Fruit fly (Drosophila melanogaster) whole organism, embryonic: Measurements from ENCODE around the gene amrt.

Experiments
- Aef1 ChIP-seq: fragments of 200-800 bp; sonication (Bioruptor generic); IDR thresholded peaks from 3 replicates; pipeline ENCODE4 v1.3.6; 2022; ENCODE audit warnings: missing biosample characterization, missing genetic modification characterization
- Asciz ChIP-seq: fragments of 200-800 bp; sonication (Bioruptor generic); optimal IDR thresholded peaks from 2 replicates; lab custom pipeline; 2017; ENCODE audit warnings: missing biosample characterization, mild to moderate bottlenecking, missing genetic modification characterization, missing genetic modification reagents
- Atf6 ChIP-seq: fragments of 200-800 bp; sonication (Bioruptor generic); IDR thresholded peaks from 2 replicates; pipeline ENCODE4 v1.3.6; 2022; ENCODE audit warnings: missing biosample characterization, missing genetic modification characterization
- BEAF-32 ChIP-seq: fragments of 200-800 bp; sonication (Bioruptor generic); optimal IDR thresholded peaks from 3 replicates; lab custom pipeline; 2017; ENCODE audit warnings: missing biosample characterization, missing genetic modification characterization, mild to moderate bottlenecking, moderate library complexity, missing genetic modification reagents
- CG10274 ChIP-seq: fragments of 200-800 bp; sonication (Bioruptor generic); optimal IDR thresholded peaks from 3 replicates; lab custom pipeline; 2017; ENCODE audit warnings: missing biosample characterization, mild to moderate bottlenecking, missing genetic modification characterization
- CG10959 ChIP-seq: fragments of 200-800 bp; sonication (Bioruptor generic); IDR thresholded peaks from 2 replicates; pipeline ENCODE4 v1.3.6; 2022; ENCODE audit warnings: missing biosample characterization, missing genetic modification characterization
- CG14710 ChIP-seq: fragments of 200-800 bp; sonication (Bioruptor generic); optimal IDR thresholded peaks from 3 replicates; lab custom pipeline; 2019; ENCODE audit warnings: missing biosample characterization, mild to moderate bottlenecking, missing genetic modification characterization, moderate library complexity
- CG15479 ChIP-seq: fragments of 200-800 bp; sonication (Bioruptor generic); optimal IDR thresholded peaks from 3 replicates; lab custom pipeline; 2019; ENCODE audit warnings: missing biosample characterization, mild to moderate bottlenecking, missing genetic modification characterization, moderate library complexity
- CG17186 ChIP-seq: fragments of 200-800 bp; sonication (Bioruptor generic); optimal IDR thresholded peaks from 3 replicates; lab custom pipeline; 2017; ENCODE audit warnings: missing biosample characterization, missing genetic modification reagents, missing genetic modification characterization
- CG7556 ChIP-seq: fragments of 200-800 bp; sonication (Bioruptor generic); optimal IDR thresholded peaks from 2 replicates; lab custom pipeline; 2017; ENCODE audit warnings: missing biosample characterization, mild to moderate bottlenecking, missing genetic modification characterization
- CG7987 ChIP-seq: fragments of 200-800 bp; sonication (Bioruptor generic); optimal IDR thresholded peaks from 2 replicates; lab custom pipeline; 2018; ENCODE audit warnings: missing biosample characterization, mild to moderate bottlenecking, missing genetic modification characterization, moderate library complexity
- CG8924 ChIP-seq: fragments of 200-800 bp; optimal IDR thresholded peaks from 3 replicates; lab custom pipeline; 2019; ENCODE audit warnings: missing biosample characterization, mild to moderate bottlenecking, missing genetic modification characterization, moderate library complexity
- D19B ChIP-seq: fragments of 200-800 bp; sonication (Bioruptor generic); optimal IDR thresholded peaks from 2 replicates; lab custom pipeline; 2017; ENCODE audit warnings: missing biosample characterization, mild to moderate bottlenecking, missing genetic modification characterization
- Dbx ChIP-seq: fragments of 200-800 bp; sonication (Bioruptor generic); IDR thresholded peaks from 3 replicates; pipeline ENCODE4 v1.3.6; 2022; ENCODE audit warnings: missing biosample characterization, missing genetic modification characterization
- E2f1 ChIP-seq: fragments of 200-800 bp; sonication (Bioruptor generic); IDR thresholded peaks from 2 replicates; pipeline ENCODE4 v1.3.6; 2022; ENCODE audit warnings: missing biosample characterization, missing genetic modification characterization
- ERR ChIP-seq: fragments of 200-800 bp; sonication (Bioruptor generic); optimal IDR thresholded peaks from 2 replicates; lab custom pipeline; 2016; ENCODE audit warnings: missing biosample characterization, missing genetic modification characterization
- Eip74EF ChIP-seq, 2 experiments: fragments of 200-800 bp in 1 of 2; fragments of >200 bp in 1 of 2; sonication (Bioruptor generic) in 1 of 2; optimal IDR thresholded peaks; 2 replicates each; lab custom pipeline; 2017 to 2019; ENCODE audit warnings: missing biosample characterization in 2 of 2, missing genetic modification characterization in 2 of 2, mild to moderate bottlenecking in 1 of 2, moderate library complexity in 1 of 2
- Fer3 ChIP-seq: fragments of 200-800 bp; sonication (Bioruptor generic); optimal IDR thresholded peaks from 2 replicates; lab custom pipeline; 2018; ENCODE audit warnings: missing biosample characterization, mild to moderate bottlenecking, missing genetic modification characterization, moderate library complexity
- HmgZ ChIP-seq: fragments of 200-800 bp; sonication (Bioruptor generic); optimal IDR thresholded peaks from 2 replicates; lab custom pipeline; 2018; ENCODE audit warnings: missing biosample characterization, mild to moderate bottlenecking, missing genetic modification characterization
- Lim3 ChIP-seq: fragments of 200-800 bp; sonication (Bioruptor generic); IDR thresholded peaks from 2 replicates; pipeline ENCODE4 v1.3.6; 2022; ENCODE audit warnings: missing biosample characterization, missing genetic modification characterization
- Oli ChIP-seq: fragments of 200-800 bp; sonication (Bioruptor generic); optimal IDR thresholded peaks from 2 replicates; lab custom pipeline; 2018; ENCODE audit warnings: missing biosample characterization, mild to moderate bottlenecking, missing genetic modification characterization, moderate library complexity
- Poxn ChIP-seq: fragments of 200-800 bp; sonication (Bioruptor generic); IDR thresholded peaks from 2 replicates; pipeline ENCODE4 v1.3.6; 2022; ENCODE audit warnings: missing biosample characterization, missing genetic modification characterization
- Sry-δ ChIP-seq: fragments of 200-800 bp; sonication (Bioruptor generic); optimal IDR thresholded peaks from 2 replicates; lab custom pipeline; 2016; ENCODE audit warnings: missing biosample characterization, missing genetic modification characterization
- Ssrp ChIP-seq: fragments of 200-800 bp; sonication (Bioruptor generic); optimal IDR thresholded peaks from 2 replicates; lab custom pipeline; 2018; ENCODE audit warnings: missing biosample characterization, mild to moderate bottlenecking, missing genetic modification characterization, moderate library complexity
- Stat92E ChIP-seq, 3 experiments: fragments of >200 bp in 2 of 3; fragments of 200-800 bp in 1 of 3; sonication (Bioruptor generic) in 1 of 3; optimal IDR thresholded peaks; 2 replicates each; lab custom pipeline; 2017 to 2019; ENCODE audit warnings: missing biosample characterization in 3 of 3, missing genetic modification characterization in 3 of 3, mild to moderate bottlenecking in 1 of 3, moderate library complexity in 1 of 3
- amos ChIP-seq: fragments of 200-800 bp; sonication (Bioruptor generic); IDR thresholded peaks from 2 replicates; pipeline ENCODE4 v1.3.6; 2022; ENCODE audit warnings: missing biosample characterization, missing genetic modification characterization; ENCODE audit not compliant: partially characterized antibody
- ash1 ChIP-seq: fragments of 200-800 bp; sonication (Bioruptor generic); optimal IDR thresholded peaks from 2 replicates; lab custom pipeline; 2018; ENCODE audit warnings: missing biosample characterization, mild to moderate bottlenecking, missing genetic modification characterization
- bigmax ChIP-seq: fragments of 200-800 bp; sonication (Bioruptor generic); optimal IDR thresholded peaks from 2 replicates; lab custom pipeline; 2018; ENCODE audit warnings: missing biosample characterization, mild to moderate bottlenecking, missing genetic modification characterization
- cas ChIP-seq: fragments of 200-800 bp; sonication (Bioruptor generic); IDR thresholded peaks from 2 replicates; pipeline ENCODE4 v1.3.6; 2022; ENCODE audit warnings: missing biosample characterization, missing genetic modification characterization
- caup ChIP-seq: fragments of 200-800 bp; sonication (Bioruptor generic); optimal IDR thresholded peaks from 3 replicates; lab custom pipeline; 2017; ENCODE audit warnings: missing biosample characterization, mild to moderate bottlenecking, missing genetic modification characterization, moderate library complexity; ENCODE audit not compliant: severe bottlenecking
- chinmo ChIP-seq: fragments of 200-800 bp; sonication (Bioruptor generic); IDR thresholded peaks from 4 replicates; pipeline ENCODE4 v1.3.6; 2022; ENCODE audit warnings: missing biosample characterization, missing genetic modification characterization; ENCODE audit not compliant: partially characterized antibody
- crc ChIP-seq: fragments of 200-800 bp; sonication (Bioruptor generic); optimal IDR thresholded peaks from 2 replicates; lab custom pipeline; 2016; ENCODE audit warnings: missing biosample characterization, missing genetic modification characterization
- cwo ChIP-seq: fragments of 200-800 bp; sonication (Bioruptor generic); optimal IDR thresholded peaks from 3 replicates; lab custom pipeline; 2017; ENCODE audit warnings: missing biosample characterization, missing genetic modification characterization, mild to moderate bottlenecking, moderate library complexity, missing genetic modification reagents
- dysf ChIP-seq: fragments of 200-800 bp; sonication (Bioruptor generic); IDR thresholded peaks from 3 replicates; pipeline ENCODE4 v1.3.6; 2022; ENCODE audit warnings: missing biosample characterization, missing genetic modification characterization
- eve ChIP-seq, 2 experiments: fragments of >200 bp; optimal IDR thresholded peaks; 2 replicates each; lab custom pipeline; 2017; ENCODE audit warnings: missing biosample characterization in 2 of 2, missing genetic modification characterization in 2 of 2
- ewg ChIP-seq: fragments of 200-800 bp; sonication (Bioruptor generic); optimal IDR thresholded peaks from 3 replicates; lab custom pipeline; 2017; ENCODE audit warnings: mild to moderate bottlenecking, missing biosample characterization, missing genetic modification reagents, missing genetic modification characterization
- gcm ChIP-seq: fragments of 200-800 bp; sonication (Bioruptor generic); optimal IDR thresholded peaks from 2 replicates; lab custom pipeline; 2019; ENCODE audit warnings: missing biosample characterization, mild to moderate bottlenecking, missing genetic modification characterization, moderate library complexity
- hbn ChIP-seq: fragments of 200-800 bp; sonication (Bioruptor generic); IDR thresholded peaks from 2 replicates; pipeline ENCODE4 v1.3.6; 2022; ENCODE audit warnings: missing biosample characterization, missing genetic modification characterization; ENCODE audit not compliant: partially characterized antibody
- otp ChIP-seq: fragments of 200-800 bp; sonication (Bioruptor generic); IDR thresholded peaks from 3 replicates; pipeline ENCODE4, ENCODE4 v1.3.6; 2022; ENCODE audit warnings: missing biosample characterization, missing genetic modification characterization
- peb ChIP-seq: fragments of 200-800 bp; sonication (Bioruptor generic); IDR thresholded peaks from 2 replicates; pipeline ENCODE4 v1.3.6; 2022; ENCODE audit warnings: missing biosample characterization, missing genetic modification characterization
- phol ChIP-seq: fragments of 200-800 bp; sonication (Bioruptor generic); optimal IDR thresholded peaks from 3 replicates; lab custom pipeline; 2018; ENCODE audit warnings: missing biosample characterization, mild to moderate bottlenecking, missing genetic modification characterization, moderate library complexity
- tna ChIP-seq: fragments of 200-800 bp; sonication (Bioruptor generic); IDR thresholded peaks from 2 replicates; pipeline ENCODE4 v1.3.6; 2022; ENCODE audit warnings: missing biosample characterization, missing genetic modification characterization; ENCODE audit not compliant: partially characterized antibody
- trem ChIP-seq: fragments of 200-800 bp; optimal IDR thresholded peaks from 3 replicates; lab custom pipeline; 2019; ENCODE audit warnings: missing biosample characterization, mild to moderate bottlenecking, missing genetic modification characterization, moderate library complexity
- ttk ChIP-seq: fragments of 200-800 bp; sonication (Bioruptor generic); IDR thresholded peaks from 2 replicates; pipeline ENCODE4 v2.1.2; 2022; ENCODE audit warnings: missing biosample characterization, missing genetic modification characterization
- tup ChIP-seq: fragments of 200-800 bp; sonication (Bioruptor generic); optimal IDR thresholded peaks from 2 replicates; lab custom pipeline; 2016; ENCODE audit warnings: missing biosample characterization, mild to moderate bottlenecking, missing genetic modification characterization, moderate library complexity
- vvl ChIP-seq: fragments of 200-800 bp; sonication (Bioruptor generic); IDR thresholded peaks from 2 replicates; pipeline ENCODE4 v1.3.6; 2022; ENCODE audit warnings: missing biosample characterization, missing genetic modification characterization
- z ChIP-seq: fragments of 200-800 bp; sonication (Bioruptor generic); IDR thresholded peaks from 3 replicates; pipeline ENCODE4 v1.3.6; 2022; ENCODE audit warnings: missing biosample characterization, missing genetic modification characterization
- zen2 ChIP-seq: fragments of 200-800 bp; sonication (Bioruptor generic); IDR thresholded peaks from 3 replicates; pipeline ENCODE4 v1.3.6; 2022; ENCODE audit warnings: missing biosample characterization, missing genetic modification characterization; ENCODE audit not compliant: partially characterized antibody

The amrt gene

DNA sequence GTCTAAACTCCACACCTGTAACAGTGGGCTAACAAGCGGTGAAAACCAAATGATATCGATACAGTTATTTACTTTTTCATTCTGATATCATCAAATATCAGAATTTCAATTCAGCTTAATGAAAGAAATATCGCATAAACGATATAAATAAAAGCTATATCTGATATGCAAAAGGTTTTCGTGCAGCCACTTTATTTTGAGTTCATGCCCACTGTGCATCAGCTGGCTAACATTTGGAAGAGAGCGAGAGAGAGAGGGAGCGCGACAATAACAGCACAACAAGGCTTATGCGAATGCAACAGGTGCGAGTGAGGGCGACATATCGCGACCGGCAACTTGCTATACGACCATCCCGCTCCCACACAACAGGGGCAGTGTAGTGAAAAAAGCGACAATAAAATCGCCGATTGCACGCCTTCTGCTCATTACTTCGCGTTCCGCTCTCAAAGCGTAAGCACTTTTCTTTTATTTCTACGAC lies 42.8 kb upstream of the amrt start, which contains the start of gene CG11151 (continued):
- peak; percentile 94 for TF ChIP-seq CG10959 (GFP tag; lab: Robert Waterston, UW)
- TF ChIP-seq bigmax (GFP tag; lab: Kevin White, UChicago) = peak; percentile 46
- TF ChIP-seq CG17186 (GFP tag; lab: Kevin White, UChicago) = peak; percentile 85
- TF ChIP-seq caup = peak; percentile 95
- peak; percentile 31; the same call in 1 of the 2 replicates for TF ChIP-seq amos (GFP tag; lab: Robert Waterston, UW)
- peak in 1 of 2 experiments; percentile 93 for TF ChIP-seq Eip74EF (GFP tag; optimal IDR thresholded peaks at IDR 0.05; lab: Kevin White, UChicago)
- peak; percentile 98 for TF ChIP-seq vvl (GFP tag; lab: Robert Waterston, UW)
- TF ChIP-seq otp = peak; percentile 94
- peak; percentile 96 for TF ChIP-seq Asciz (GFP tag; lab: Kevin White, UChicago)
- peak; percentile 98 for TF ChIP-seq CG8924
- TF ChIP-seq CG7987 (GFP tag; lab: Kevin White, UChicago) = peak; percentile 91
- peak; percentile 98 for TF ChIP-seq Oli (tag; lab: Kevin White, UChicago)
- TF ChIP-seq Fer3 (tag; lab: Kevin White, UChicago) = peak; percentile 97
- peak in 1 of 3 experiments; percentile 92 for TF ChIP-seq Stat92E (GFP tag; optimal IDR thresholded peaks at IDR 0.05; lab: Kevin White, UChicago)
- peak; percentile 97 for TF ChIP-seq gcm (GFP tag; lab: Kevin White, UChicago)
- peak; percentile 92 for TF ChIP-seq tup
- TF ChIP-seq zen2 = no peak; the same call in 2 of the 3 replicates
- peak; percentile 96 for TF ChIP-seq dysf (GFP tag; lab: Robert Waterston, UW)
- peak; percentile 96 for TF ChIP-seq Atf6 (GFP tag; lab: Robert Waterston, UW)
- TF ChIP-seq HmgZ (tag; lab: Kevin White, UChicago) = peak; percentile 97
- peak; percentile 92 for TF ChIP-seq ttk (GFP tag; lab: Robert Waterston, UW)
- TF ChIP-seq crc = peak; percentile 97
- peak; percentile 95 for TF ChIP-seq phol (tag; lab: Kevin White, UChicago)
- TF ChIP-seq peb (GFP tag; lab: Robert Waterston, UW) = peak; percentile 93
- TF ChIP-seq CG10274 = peak; percentile 86
- peak in 1 of 2 experiments; percentile 35 for TF ChIP-seq eve (GFP tag; optimal IDR thresholded peaks at IDR 0.05; lab: Kevin White, UChicago)
- TF ChIP-seq Aef1 (GFP tag; lab: Robert Waterston, UW) = peak; percentile 92
- TF ChIP-seq Ssrp (tag; lab: Kevin White, UChicago) = peak; percentile 96
- TF ChIP-seq ewg (GFP tag; lab: Kevin White, UChicago) = peak; percentile 94
- TF ChIP-seq CG14710 = peak; percentile 93
- TF ChIP-seq cwo (GFP tag; lab: Kevin White, UChicago) = peak; percentile 94
- TF ChIP-seq CG7556 = peak; percentile 96
- TF ChIP-seq ERR (GFP tag; lab: Kevin White, UChicago) = peak; percentile 94
- TF ChIP-seq D19B (GFP tag; lab: Kevin White, UChicago) = peak; percentile 90
- peak; percentile 77 for TF ChIP-seq Lim3 (GFP tag; lab: Robert Waterston, UW)
- TF ChIP-seq ash1 (GFP tag; lab: Kevin White, UChicago) = peak; percentile 82
- peak; percentile 86 for TF ChIP-seq Poxn (GFP tag; lab: Robert Waterston, UW)
- TF ChIP-seq chinmo (GFP tag; lab: Robert Waterston, UW) = 0 out of 4 replicates have a peak, but pooled peaks have one; percentile 79
- peak; percentile 70 for TF ChIP-seq Sry-δ (GFP tag; lab: Kevin White, UChicago)
- TF ChIP-seq E2f1 (GFP tag; lab: Robert Waterston, UW) = peak; percentile 95
- no peak; the same call in 1 of the 2 replicates for TF ChIP-seq hbn
- TF ChIP-seq z = peak; percentile 47; the same call in 1 of the 3 replicates
- TF ChIP-seq tna (GFP tag; lab: Robert Waterston, UW) = peak; percentile 54; the same call in 1 of the 2 replicates
- peak; percentile 40 for TF ChIP-seq BEAF-32 (GFP tag; lab: Kevin White, UChicago)
- TF ChIP-seq cas (GFP tag; lab: Robert Waterston, UW) = peak; percentile 84; the same call in 1 of the 2 replicates
- peak; percentile 93 for TF ChIP-seq Dbx (GFP tag; lab: Robert Waterston, UW)
- peak; percentile 94 for TF ChIP-seq trem
- TF ChIP-seq CG15479 (GFP tag; lab: Kevin White, UChicago) = peak; percentile 84
